Worm (Caenorhabditis elegans) whole organism, young adult: ENCODE data around the gene F36G9.13.

Experiments
- C06A6.2 ChIP-seq: fragments of 200-800 bp; sonication (Bioruptor generic); conservative IDR thresholded peaks from 2 replicates; pipeline ENCODE4 v1.3.6; 2022; ENCODE audit warnings: missing genetic modification characterization, missing compliant biosample characterization
- Y53F4B.3 ChIP-seq: fragments of 200-800 bp; sonication (Bioruptor generic); IDR thresholded peaks from 2 replicates; pipeline ENCODE4 v1.3.6; 2022; ENCODE audit warnings: missing genetic modification reagents, missing genetic modification characterization, missing compliant biosample characterization
- aptf-2 ChIP-seq: fragments of 200-800 bp; sonication (Bioruptor generic); conservative IDR thresholded peaks from 2 replicates; pipeline ENCODE4 v1.3.6; 2022; ENCODE audit warnings: missing genetic modification reagents, missing genetic modification characterization, missing compliant biosample characterization
- bed-2 ChIP-seq: fragments of 200-800 bp; sonication (Bioruptor generic); IDR thresholded peaks from 2 replicates; pipeline ENCODE4 v1.3.6; 2022; ENCODE audit warnings: missing genetic modification reagents, missing genetic modification characterization, missing compliant biosample characterization
- ceh-58 ChIP-seq: fragments of 200-800 bp; sonication (Bioruptor generic); IDR thresholded peaks from 2 replicates; pipeline ENCODE4 v1.3.6; 2022; ENCODE audit warnings: missing genetic modification characterization, missing compliant biosample characterization
- die-1 ChIP-seq: sonication (generic microtip); optimal IDR thresholded peaks from 2 replicates; lab custom pipeline; 2016; ENCODE audit warnings: missing genotype, mild to moderate bottlenecking, missing genetic modification characterization, missing compliant biosample characterization
- egl-44 ChIP-seq: fragments of 200-800 bp; sonication (Bioruptor generic); IDR thresholded peaks from 2 replicates; pipeline ENCODE4 v1.3.6; 2022; ENCODE audit warnings: missing genetic modification reagents, missing genetic modification characterization, missing compliant biosample characterization
- hmg-20 ChIP-seq: fragments of 200-800 bp; sonication (Bioruptor generic); IDR thresholded peaks from 2 replicates; pipeline ENCODE4 v1.3.6; 2022; ENCODE audit warnings: missing genetic modification reagents, missing genetic modification characterization, missing compliant biosample characterization
- mes-4 ChIP-seq: sonication (generic microtip); optimal IDR thresholded peaks from 2 replicates; lab custom pipeline; 2016; ENCODE audit warnings: missing genotype, missing genetic modification characterization, missing compliant biosample characterization
- nfyb-1 ChIP-seq: fragments of 200-800 bp; sonication (Bioruptor generic); IDR thresholded peaks from 2 replicates; pipeline ENCODE4 v1.3.6; 2022; ENCODE audit warnings: missing genetic modification reagents, missing genetic modification characterization, missing compliant biosample characterization
- nhr-90 ChIP-seq: sonication (generic microtip); optimal IDR thresholded peaks from 2 replicates; lab custom pipeline; 2016; ENCODE audit warnings: missing genotype, mild to moderate bottlenecking, missing genetic modification characterization, missing compliant biosample characterization
- unc-62 ChIP-seq: fragments of 150-350 bp; optimal IDR thresholded peaks from 2 replicates; lab custom pipeline; 2014; ENCODE audit warnings: missing biosample characterization, missing genetic modification reagents, missing genetic modification characterization
- zim-3 ChIP-seq: sonication (generic microtip); optimal IDR thresholded peaks from 2 replicates; lab custom pipeline; 2017; ENCODE audit warnings: mild to moderate bottlenecking, missing genetic modification characterization, moderate library complexity, missing compliant biosample characterization

DNA sequence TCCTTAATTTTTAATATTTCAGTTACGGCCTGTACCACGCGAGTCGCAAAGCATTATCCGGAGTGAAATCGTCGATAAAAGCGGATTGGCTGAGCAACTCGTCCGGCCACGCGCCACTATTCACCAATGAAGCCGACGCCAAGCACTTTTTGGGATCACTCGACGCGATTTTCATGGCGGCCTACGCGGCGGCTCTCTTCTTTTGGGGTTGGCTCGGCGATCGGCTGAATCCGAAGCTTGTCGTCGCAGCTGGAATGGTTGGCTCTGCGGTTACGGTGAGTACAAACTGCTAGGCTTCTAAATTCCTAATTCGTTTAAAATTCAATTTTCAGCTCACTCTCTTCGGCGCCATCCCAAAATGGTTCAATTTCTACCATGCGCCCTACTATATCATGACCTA lies 41.8 kb downstream of the F36G9.13 start:
- TF ChIP-seq ceh-58 (GFP tag; lab: Robert Waterston, UW) (no peak), egl-44 (GFP tag; lab: Robert Waterston, UW) (no peak), aptf-2 (GFP tag; lab: Robert Waterston, UW) (no peak), zim-3 (tag; lab: Kevin White, UChicago) (no peak), bed-2 (GFP tag; lab: Robert Waterston, UW) (no peak), nhr-90 (tag; lab: Kevin White, UChicago) (no peak), Y53F4B.3 (GFP tag; lab: Robert Waterston, UW) (no peak), hmg-20 (GFP tag; lab: Robert Waterston, UW) (no peak), die-1 (tag; lab: Kevin White, UChicago) (no peak), C06A6.2 (GFP tag; lab: Robert Waterston, UW) (no peak), unc-62 (GFP tag; lab: Kevin White, UChicago) (no peak), mes-4 (tag; lab: Kevin White, UChicago) (no peak), nfyb-1 (GFP tag; lab: Robert Waterston, UW) (no peak)
